Worm (Caenorhabditis elegans) whole organism, L4 larva: ENCODE measurements around the gene K02E2.8.

Experiments used
- D1046.2 ChIP-seq: fragments of 200-800 bp; sonication (Bioruptor generic); IDR thresholded peaks from 2 replicates; pipeline ENCODE4 v1.3.6; 2022; ENCODE audit warnings: missing genetic modification characterization, missing compliant biosample characterization
- F10B5.3 ChIP-seq: sonication (generic microtip); optimal IDR thresholded peaks from 2 replicates; lab custom pipeline; 2016; ENCODE audit warnings: mild to moderate bottlenecking, missing genetic modification characterization, missing compliant biosample characterization
- F26F4.8 ChIP-seq: fragments of 200-800 bp; sonication (Bioruptor generic); conservative IDR thresholded peaks from 2 replicates; pipeline ENCODE4 v1.3.6; 2022; ENCODE audit warnings: missing genetic modification characterization, missing compliant biosample characterization
- F37D6.2 ChIP-seq: sonication (generic microtip); optimal IDR thresholded peaks from 2 replicates; lab custom pipeline; 2016; ENCODE audit warnings: mild to moderate bottlenecking, missing genetic modification characterization, missing compliant biosample characterization
- F44E2.7 ChIP-seq: fragments of 200-800 bp; sonication (Bioruptor generic); IDR thresholded peaks from 2 replicates; pipeline ENCODE4 v2.1.2; 2022; ENCODE audit warnings: missing genetic modification characterization, missing compliant biosample characterization
- R02D3.7 ChIP-seq: fragments of 150-350 bp; sonication (generic microtip); optimal IDR thresholded peaks from 3 replicates; lab custom pipeline; 2014; ENCODE audit warnings: missing biosample characterization, missing genetic modification characterization
- Y48G9A.11 ChIP-seq: fragments of 200-800 bp; sonication (Bioruptor generic); IDR thresholded peaks from 2 replicates; pipeline ENCODE4 v1.3.6; 2022; ENCODE audit warnings: missing genetic modification reagents, missing genetic modification characterization, missing compliant biosample characterization
- ZK337.2 ChIP-seq: fragments of 200-800 bp; sonication (Bioruptor generic); IDR thresholded peaks from 2 replicates; pipeline ENCODE4 v1.3.6; 2022; ENCODE audit warnings: missing genetic modification reagents, missing genetic modification characterization, missing compliant biosample characterization
- ZK546.5 ChIP-seq, 2 experiments: sonication (generic microtip); optimal IDR thresholded peaks; 2 replicates each; lab custom pipeline; 2017; ENCODE audit warnings: missing biosample characterization in 2 of 2, missing genetic modification characterization in 2 of 2
- aha-1 ChIP-seq: fragments of 150-350 bp; peaks from one replicate; lab custom pipeline; 2014; ENCODE audit warnings: missing biosample characterization, missing genetic modification characterization
- aly-2 ChIP-seq: sonication (generic microtip); optimal IDR thresholded peaks from 2 replicates; lab custom pipeline; 2018; ENCODE audit warnings: missing biosample characterization, missing genetic modification characterization
- ama-1 ChIP-seq: fragments of 150-350 bp; optimal IDR thresholded peaks from 2 replicates; lab custom pipeline; 2014; ENCODE audit warnings: inconsistent platforms, mixed read lengths
- arid-1 ChIP-seq: fragments of 200-800 bp; sonication (Bioruptor generic); conservative IDR thresholded peaks from 2 replicates; pipeline ENCODE4 v1.3.6; 2022; ENCODE audit warnings: missing genetic modification reagents, missing genetic modification characterization, missing compliant biosample characterization
- attf-4 ChIP-seq: sonication (generic microtip); optimal IDR thresholded peaks from 3 replicates; lab custom pipeline; 2017; ENCODE audit warnings: missing biosample characterization, missing genetic modification characterization
- ceh-44 ChIP-seq: fragments of 200-800 bp; sonication (Bioruptor generic); IDR thresholded peaks from 2 replicates; pipeline ENCODE4 v1.3.6; 2022; ENCODE audit warnings: missing genetic modification reagents, missing genetic modification characterization, missing compliant biosample characterization
- ceh-82 ChIP-seq: sonication (generic microtip); optimal IDR thresholded peaks from 2 replicates; lab custom pipeline; 2017; ENCODE audit warnings: missing biosample characterization, missing genetic modification characterization
- daf-16 ChIP-seq, 3 experiments: sonication (generic microtip); optimal IDR thresholded peaks; 2 replicates each; lab custom pipeline; 2016 to 2017; ENCODE audit warnings: missing genetic modification characterization in 3 of 3, missing genetic modification reagents in 3 of 3, mild to moderate bottlenecking in 2 of 3, missing compliant biosample characterization in 2 of 3, missing biosample characterization in 1 of 3, moderate library complexity in 1 of 3
- dmd-6 ChIP-seq: fragments of 200-800 bp; sonication (Bioruptor generic); IDR thresholded peaks from 2 replicates; pipeline ENCODE4 v1.3.6; 2022; ENCODE audit warnings: missing genetic modification reagents, missing genetic modification characterization, missing compliant biosample characterization
- dve-1 ChIP-seq: sonication (generic microtip); optimal IDR thresholded peaks from 2 replicates; lab custom pipeline; 2017; ENCODE audit warnings: antibody characterized with exemption, mild to moderate bottlenecking, missing genetic modification characterization, missing compliant biosample characterization; ENCODE audit not compliant: insufficient read depth
- fos-1 ChIP-seq: fragments of 150-350 bp; optimal IDR thresholded peaks from 2 replicates; lab custom pipeline; 2014; ENCODE audit warnings: missing biosample characterization, missing genetic modification characterization
- gei-8 ChIP-seq: fragments of 200-800 bp; sonication (Bioruptor generic); optimal IDR thresholded peaks from 2 replicates; lab custom pipeline; 2018; ENCODE audit warnings: mild to moderate bottlenecking, missing genetic modification characterization, missing compliant biosample characterization
- hlh-11 ChIP-seq: fragments of 200-800 bp; sonication (Bioruptor generic); optimal IDR thresholded peaks from 2 replicates; lab custom pipeline; 2018; ENCODE audit warnings: mild to moderate bottlenecking, missing genetic modification characterization, missing compliant biosample characterization
- hlh-30 ChIP-seq: sonication (generic microtip); optimal IDR thresholded peaks from 2 replicates; lab custom pipeline; 2017; ENCODE audit warnings: antibody characterized with exemption, mild to moderate bottlenecking, missing genetic modification characterization, missing compliant biosample characterization; ENCODE audit not compliant: insufficient read depth
- hmg-1.1 ChIP-seq: fragments of 200-800 bp; sonication (Bioruptor generic); IDR thresholded peaks from 2 replicates; pipeline ENCODE4 v1.3.6; 2022; ENCODE audit warnings: missing genetic modification reagents, missing genetic modification characterization, missing compliant biosample characterization
- lim-7 ChIP-seq: fragments of 200-800 bp; sonication (Bioruptor generic); IDR thresholded peaks from 2 replicates; pipeline ENCODE4 v1.3.6; 2022; ENCODE audit warnings: missing genetic modification characterization, missing compliant biosample characterization
- madf-5 ChIP-seq, 2 experiments: fragments of 200-800 bp; sonication (Bioruptor generic); IDR thresholded peaks; 2 replicates each; pipeline ENCODE4 v1.3.6; 2022; ENCODE audit warnings: missing compliant biosample characterization in 2 of 2, missing genetic modification characterization in 2 of 2
- madf-9 ChIP-seq: fragments of 200-800 bp; sonication (Bioruptor generic); conservative IDR thresholded peaks from 2 replicates; pipeline ENCODE4 v1.3.6; 2022; ENCODE audit warnings: missing genetic modification reagents, missing genetic modification characterization, missing compliant biosample characterization
- mep-1 ChIP-seq: fragments of 150-350 bp; sonication (generic microtip); optimal IDR thresholded peaks from 3 replicates; lab custom pipeline; 2014; ENCODE audit warnings: missing biosample characterization, missing genetic modification characterization
- mes-2 ChIP-seq: sonication (generic microtip); optimal IDR thresholded peaks from 2 replicates; lab custom pipeline; 2016; ENCODE audit warnings: missing genotype, mild to moderate bottlenecking, missing genetic modification characterization, missing compliant biosample characterization; ENCODE audit not compliant: poor library complexity, severe bottlenecking
- mxl-3 ChIP-seq: fragments of 200-800 bp; sonication (Bioruptor generic); optimal IDR thresholded peaks from 2 replicates; lab custom pipeline; 2018; ENCODE audit warnings: mild to moderate bottlenecking, missing genetic modification characterization, missing compliant biosample characterization
- nhr-11 ChIP-seq: fragments of 150-350 bp; optimal IDR thresholded peaks from 2 replicates; lab custom pipeline; 2014; ENCODE audit warnings: missing biosample characterization, missing genetic modification characterization
- nhr-111 ChIP-seq: fragments of 200-800 bp; sonication (Bioruptor generic); optimal IDR thresholded peaks from 2 replicates; lab custom pipeline; 2018; ENCODE audit warnings: mild to moderate bottlenecking, missing genetic modification characterization, missing compliant biosample characterization
- nhr-237 ChIP-seq: sonication (generic microtip); optimal IDR thresholded peaks from 2 replicates; lab custom pipeline; 2017; ENCODE audit warnings: missing biosample characterization, missing genetic modification characterization
- nhr-25 ChIP-seq: sonication (generic microtip); optimal IDR thresholded peaks from 2 replicates; lab custom pipeline; 2017; ENCODE audit warnings: missing genetic modification characterization, mild to moderate bottlenecking, missing compliant biosample characterization, antibody characterized with exemption, moderate library complexity, borderline replicate concordance; ENCODE audit not compliant: insufficient read depth
- nhr-28 ChIP-seq: fragments of 150-350 bp; optimal IDR thresholded peaks from 2 replicates; lab custom pipeline; 2014; ENCODE audit warnings: missing biosample characterization, missing genetic modification characterization
- nhr-42 ChIP-seq: fragments of 200-800 bp; sonication (Bioruptor generic); IDR thresholded peaks from 2 replicates; pipeline ENCODE4 v1.3.6; 2022; ENCODE audit warnings: missing genetic modification characterization, missing compliant biosample characterization
- pha-4 ChIP-seq, 2 experiments: fragments of 150-350 bp in 1 of 2; fragments of 200-800 bp in 1 of 2; sonication (Bioruptor generic) in 1 of 2; IDR thresholded peaks in 1 of 2; optimal IDR thresholded peaks in 1 of 2; 2 replicates each; pipeline versions ENCODE4 v1.3.6 to Lab custom; 2014 to 2022; ENCODE audit warnings: missing genetic modification characterization in 2 of 2, missing genetic modification reagents in 2 of 2, missing biosample characterization in 1 of 2, missing compliant biosample characterization in 1 of 2
- rbr-2 ChIP-seq: sonication (generic microtip); optimal IDR thresholded peaks from 2 replicates; lab custom pipeline; 2016; ENCODE audit warnings: missing genotype, missing genetic modification characterization, missing compliant biosample characterization
- sdz-12 ChIP-seq: fragments of 200-800 bp; sonication (Bioruptor generic); optimal IDR thresholded peaks from 2 replicates; lab custom pipeline; 2018; ENCODE audit warnings: mild to moderate bottlenecking, missing genetic modification characterization, missing compliant biosample characterization
- tag-97 ChIP-seq: fragments of 200-800 bp; sonication (Bioruptor generic); IDR thresholded peaks from 2 replicates; pipeline ENCODE4 v1.3.6; 2022; ENCODE audit warnings: missing genetic modification characterization, missing compliant biosample characterization
- tra-1 ChIP-seq: fragments of 200-800 bp; sonication (Bioruptor generic); IDR thresholded peaks from 2 replicates; pipeline ENCODE4 v1.3.6; 2022; ENCODE audit warnings: missing genetic modification reagents, missing genetic modification characterization, missing compliant biosample characterization
- unc-130 ChIP-seq: sonication (generic microtip); optimal IDR thresholded peaks from 2 replicates; lab custom pipeline; 2016; ENCODE audit warnings: missing genetic modification reagents, missing genetic modification characterization, missing compliant biosample characterization
- unc-62 ChIP-seq, 3 experiments: fragments of 150-350 bp in 1 of 3; sonication (generic microtip); optimal IDR thresholded peaks in 2 of 3; peaks in 1 of 3; 1 replicate in 1 of 3; 2 replicates in 2 of 3; lab custom pipeline; 2014 to 2017; ENCODE audit warnings: missing biosample characterization in 3 of 3, missing genetic modification characterization in 3 of 3, missing genetic modification reagents in 3 of 3, missing genotype in 1 of 3
- zag-1 ChIP-seq: fragments of 150-350 bp; optimal IDR thresholded peaks from 2 replicates; lab custom pipeline; 2014; ENCODE audit warnings: missing biosample characterization, missing genetic modification characterization
- zfp-3 ChIP-seq: fragments of 200-800 bp; sonication (Bioruptor generic); conservative IDR thresholded peaks from 2 replicates; pipeline ENCODE4 v1.3.6; 2022; ENCODE audit warnings: missing genetic modification reagents, missing genetic modification characterization, missing compliant biosample characterization
- zip-2 ChIP-seq: fragments of 150-350 bp; optimal IDR thresholded peaks from 2 replicates; lab custom pipeline; 2014; ENCODE audit warnings: missing biosample characterization, missing genetic modification characterization

K02E2.8 gene

ce11 chrV:20366839-20367238 is at the start of gene K02E2.8:
K02E2.8 (minus strand) TSS chrV:20366939.
- TF ChIP-seq aha-1 = peak; percentile 6
- TF ChIP-seq pha-4 (GFP tag; IDR thresholded peaks at IDR 0.05; lab: Robert Waterston, UW) = no peak
- no peak for TF ChIP-seq pha-4 (tag; optimal IDR thresholded peaks at IDR 0.05; lab: Kevin White, UChicago)

ce11 chrV:20416335-20416734 is 49.6 kb upstream of the K02E2.8 start:
- TF ChIP-seq ZK546.5 (tag; optimal IDR thresholded peaks at IDR 0.05; lab: Kevin White, UChicago) (no peak), aha-1 (peak; percentile 75), tra-1 (no peak), unc-130 (GFP tag; lab: Kevin White, UChicago) (no peak)

- 0 out of 2 replicates have a peak, but pooled peaks have one; percentile 29 for TF ChIP-seq hmg-1.1 (GFP tag; lab: Robert Waterston, UW)
- TF ChIP-seq madf-5 (GFP tag; IDR thresholded peaks at IDR 0.05; lab: Robert Waterston, UW) = no peak
- TF ChIP-seq dve-1 (tag; lab: Kevin White, UChicago) = peak; percentile 11
- no peak for TF ChIP-seq nhr-11 (tag; lab: Kevin White, UChicago)
- no peak for TF ChIP-seq ama-1 (lab: Kevin White, UChicago)
- TF ChIP-seq F37D6.2 (tag; lab: Kevin White, UChicago) = no peak
- TF ChIP-seq fos-1 (tag; lab: Kevin White, UChicago) = no peak
- no peak for TF ChIP-seq sdz-12 (GFP tag; lab: Kevin White, UChicago)
- TF ChIP-seq dmd-6 = no peak
- no peak for TF ChIP-seq pha-4 (GFP tag; IDR thresholded peaks at IDR 0.05; lab: Robert Waterston, UW)
- TF ChIP-seq pha-4 (tag; optimal IDR thresholded peaks at IDR 0.05; lab: Kevin White, UChicago) = no peak
- TF ChIP-seq rbr-2 (tag; lab: Kevin White, UChicago) = no peak
- TF ChIP-seq attf-4 (tag; lab: Kevin White, UChicago) = no peak
- TF ChIP-seq zag-1 = no peak
- TF ChIP-seq F10B5.3 = no peak
- TF ChIP-seq madf-9 (GFP tag; lab: Robert Waterston, UW) = no peak
- TF ChIP-seq ceh-44 (GFP tag; lab: Robert Waterston, UW) = no peak
- no peak for TF ChIP-seq nhr-237 (tag; lab: Kevin White, UChicago)
- peak; percentile 35 for TF ChIP-seq mep-1
- peak; percentile 39 for TF ChIP-seq mxl-3
- no peak for TF ChIP-seq gei-8 (GFP tag; lab: Kevin White, UChicago)
- TF ChIP-seq F44E2.7 (GFP tag; lab: Robert Waterston, UW) = no peak
- no peak for TF ChIP-seq aly-2 (tag; lab: Kevin White, UChicago)
- no peak for TF ChIP-seq lim-7 (GFP tag; lab: Robert Waterston, UW)
- no peak for TF ChIP-seq daf-16 (GFP tag; optimal IDR thresholded peaks at IDR 0.05; lab: Kevin White, UChicago)
- TF ChIP-seq daf-16 (tag; optimal IDR thresholded peaks at IDR 0.05; lab: Kevin White, UChicago) = peak; percentile 26
- no peak for TF ChIP-seq Y48G9A.11 (GFP tag; lab: Robert Waterston, UW)
- peak in 1 of 2 experiments; percentile 73 for TF ChIP-seq unc-62 (GFP tag; optimal IDR thresholded peaks at IDR 0.05 in 1 of 2; lab: Kevin White, UChicago)
- TF ChIP-seq unc-62 (tag; optimal IDR thresholded peaks at IDR 0.05; lab: Kevin White, UChicago) = no peak
- no peak for TF ChIP-seq D1046.2
- no peak for TF ChIP-seq zfp-3 (GFP tag; lab: Robert Waterston, UW)
- no peak for TF ChIP-seq arid-1 (GFP tag; lab: Robert Waterston, UW)
- no peak for TF ChIP-seq tag-97 (GFP tag; lab: Robert Waterston, UW)
- TF ChIP-seq nhr-25 (tag; lab: Kevin White, UChicago) = peak; percentile 56
- peak; percentile 51 for TF ChIP-seq nhr-28 (tag; lab: Kevin White, UChicago)
- no peak for TF ChIP-seq nhr-42
- no peak for TF ChIP-seq zip-2 (tag; lab: Kevin White, UChicago)
- no peak for TF ChIP-seq R02D3.7
- peak; percentile 41 for TF ChIP-seq hlh-30 (tag; lab: Kevin White, UChicago)
- TF ChIP-seq mes-2 (tag; lab: Kevin White, UChicago) = no peak
- TF ChIP-seq F26F4.8 (GFP tag; lab: Robert Waterston, UW) = no peak
- TF ChIP-seq ZK337.2 = no peak
- TF ChIP-seq hlh-11 = peak; percentile 9
- TF ChIP-seq ceh-82 (tag; lab: Kevin White, UChicago) = no peak
- TF ChIP-seq nhr-111 (GFP tag; lab: Kevin White, UChicago) = no peak
These were observed 48.7 kb upstream of the K02E2.8 start for ce11 chrV:20415415-20415814.
